Worm (Caenorhabditis elegans) whole organism, L4 larva: ENCODE results near the gene pgap-2.
A peak's percentile ranks its signal among the peaks of the same experiment; 100 is the strongest.

Experiments
- F37D6.2 ChIP-seq: sonication (generic microtip); optimal IDR thresholded peaks from 2 replicates; lab custom pipeline; 2016; ENCODE audit warnings: mild to moderate bottlenecking, missing genetic modification characterization, missing compliant biosample characterization
- F44E2.7 ChIP-seq: fragments of 200-800 bp; sonication (Bioruptor generic); IDR thresholded peaks from 2 replicates; pipeline ENCODE4 v2.1.2; 2022; ENCODE audit warnings: missing genetic modification characterization, missing compliant biosample characterization
- Y105C5A.15 ChIP-seq: fragments of 200-800 bp; sonication (Bioruptor generic); IDR thresholded peaks from 2 replicates; pipeline ENCODE4 v1.3.6; 2022; ENCODE audit warnings: missing genetic modification characterization, missing compliant biosample characterization
- Y75B8A.6 ChIP-seq: fragments of 200-800 bp; sonication (Bioruptor generic); IDR thresholded peaks from 2 replicates; pipeline ENCODE4 v1.3.6; 2022; ENCODE audit warnings: missing genetic modification reagents, missing genetic modification characterization, missing compliant biosample characterization
- ZK337.2 ChIP-seq: fragments of 200-800 bp; sonication (Bioruptor generic); IDR thresholded peaks from 2 replicates; pipeline ENCODE4 v1.3.6; 2022; ENCODE audit warnings: missing genetic modification reagents, missing genetic modification characterization, missing compliant biosample characterization
- ZK546.5 ChIP-seq, 2 experiments: sonication (generic microtip); optimal IDR thresholded peaks; 2 replicates each; lab custom pipeline; 2017; ENCODE audit warnings: missing biosample characterization in 2 of 2, missing genetic modification characterization in 2 of 2
- aha-1 ChIP-seq: fragments of 150-350 bp; peaks from one replicate; lab custom pipeline; 2014; ENCODE audit warnings: missing biosample characterization, missing genetic modification characterization
- arid-1 ChIP-seq: fragments of 200-800 bp; sonication (Bioruptor generic); conservative IDR thresholded peaks from 2 replicates; pipeline ENCODE4 v1.3.6; 2022; ENCODE audit warnings: missing genetic modification reagents, missing genetic modification characterization, missing compliant biosample characterization
- ceh-44 ChIP-seq: fragments of 200-800 bp; sonication (Bioruptor generic); IDR thresholded peaks from 2 replicates; pipeline ENCODE4 v1.3.6; 2022; ENCODE audit warnings: missing genetic modification reagents, missing genetic modification characterization, missing compliant biosample characterization
- ces-1 ChIP-seq: fragments of 150-350 bp; sonication (generic microtip); optimal IDR thresholded peaks from 4 replicates; lab custom pipeline; 2014; ENCODE audit warnings: missing biosample characterization, missing genetic modification reagents, missing genetic modification characterization
- ctbp-1 ChIP-seq: fragments of 200-800 bp; sonication (Bioruptor generic); IDR thresholded peaks from 2 replicates; pipeline ENCODE4 v1.3.6; 2022; ENCODE audit warnings: missing genetic modification reagents, missing genetic modification characterization, missing compliant biosample characterization
- daf-12 ChIP-seq: fragments of 150-350 bp; optimal IDR thresholded peaks from 2 replicates; lab custom pipeline; 2014; ENCODE audit warnings: missing biosample characterization, missing genetic modification reagents, missing genetic modification characterization
- daf-16 ChIP-seq, 3 experiments: sonication (generic microtip); optimal IDR thresholded peaks; 2 replicates each; lab custom pipeline; 2016 to 2017; ENCODE audit warnings: missing genetic modification characterization in 3 of 3, missing genetic modification reagents in 3 of 3, mild to moderate bottlenecking in 2 of 3, missing compliant biosample characterization in 2 of 3, missing biosample characterization in 1 of 3, moderate library complexity in 1 of 3
- daf-19 ChIP-seq: fragments of 200-800 bp; sonication (Bioruptor generic); conservative IDR thresholded peaks from 2 replicates; pipeline ENCODE4 v1.3.6; 2022; ENCODE audit warnings: missing genetic modification characterization, missing compliant biosample characterization
- dmd-6 ChIP-seq: fragments of 200-800 bp; sonication (Bioruptor generic); IDR thresholded peaks from 2 replicates; pipeline ENCODE4 v1.3.6; 2022; ENCODE audit warnings: missing genetic modification reagents, missing genetic modification characterization, missing compliant biosample characterization
- dmd-8 ChIP-seq: fragments of 200-800 bp; sonication (Bioruptor generic); IDR thresholded peaks from 2 replicates; pipeline ENCODE4 v1.3.6; 2022; ENCODE audit warnings: missing genetic modification characterization, missing compliant biosample characterization
- dpl-1 ChIP-seq: fragments of 150-350 bp; optimal IDR thresholded peaks from 2 replicates; lab custom pipeline; 2014; ENCODE audit warnings: missing biosample characterization, missing genetic modification reagents, missing genetic modification characterization
- egl-43 ChIP-seq: fragments of 200-800 bp; sonication (Bioruptor generic); IDR thresholded peaks from 2 replicates; pipeline ENCODE4 v1.3.6; 2022; ENCODE audit warnings: missing genetic modification reagents, missing genetic modification characterization, missing compliant biosample characterization
- fkh-10 ChIP-seq: fragments of 150-350 bp; optimal IDR thresholded peaks from 2 replicates; lab custom pipeline; 2014; ENCODE audit warnings: missing biosample characterization, missing genetic modification reagents, missing genetic modification characterization
- fos-1 ChIP-seq: fragments of 150-350 bp; optimal IDR thresholded peaks from 2 replicates; lab custom pipeline; 2014; ENCODE audit warnings: missing biosample characterization, missing genetic modification characterization
- hif-1 ChIP-seq, 2 experiments: sonication (generic microtip); optimal IDR thresholded peaks; 2 replicates each; lab custom pipeline; 2016 to 2017; ENCODE audit warnings: missing compliant biosample characterization in 2 of 2, missing genetic modification characterization in 2 of 2, missing genetic modification reagents in 2 of 2, missing genotype in 2 of 2, mild to moderate bottlenecking in 1 of 2
- hlh-11 ChIP-seq: fragments of 200-800 bp; sonication (Bioruptor generic); optimal IDR thresholded peaks from 2 replicates; lab custom pipeline; 2018; ENCODE audit warnings: mild to moderate bottlenecking, missing genetic modification characterization, missing compliant biosample characterization
- hmg-1.1 ChIP-seq: fragments of 200-800 bp; sonication (Bioruptor generic); IDR thresholded peaks from 2 replicates; pipeline ENCODE4 v1.3.6; 2022; ENCODE audit warnings: missing genetic modification reagents, missing genetic modification characterization, missing compliant biosample characterization
- lin-1 ChIP-seq: fragments of 200-800 bp; sonication (Bioruptor generic); IDR thresholded peaks from 2 replicates; pipeline ENCODE4 v1.3.6; 2022; ENCODE audit warnings: missing genetic modification reagents, missing genetic modification characterization, missing compliant biosample characterization
- lin-13 ChIP-seq: fragments of 150-350 bp; optimal IDR thresholded peaks from 2 replicates; lab custom pipeline; 2014; ENCODE audit warnings: missing biosample characterization, missing genetic modification reagents, missing genetic modification characterization
- lin-29 ChIP-seq: fragments of 200-800 bp; sonication (Bioruptor generic); IDR thresholded peaks from 2 replicates; pipeline ENCODE4 v1.3.6; 2022; ENCODE audit warnings: missing genetic modification reagents, missing genetic modification characterization, missing compliant biosample characterization
- lin-38 ChIP-seq: fragments of 200-800 bp; sonication (Bioruptor generic); IDR thresholded peaks from 2 replicates; pipeline ENCODE4 v1.3.6; 2022; ENCODE audit warnings: missing genetic modification reagents, missing genetic modification characterization, missing compliant biosample characterization
- lsy-2 ChIP-seq, 2 experiments: fragments of 150-350 bp in 1 of 2; sonication (generic microtip) in 1 of 2; optimal IDR thresholded peaks; 2 replicates each; lab custom pipeline; 2014 to 2017; ENCODE audit warnings: missing biosample characterization in 2 of 2, missing genetic modification characterization in 2 of 2
- madf-5 ChIP-seq, 2 experiments: fragments of 200-800 bp; sonication (Bioruptor generic); IDR thresholded peaks; 2 replicates each; pipeline ENCODE4 v1.3.6; 2022; ENCODE audit warnings: missing compliant biosample characterization in 2 of 2, missing genetic modification characterization in 2 of 2
- mdl-1 ChIP-seq, 2 experiments: fragments of 150-350 bp in 1 of 2; sonication (generic microtip) in 1 of 2; optimal IDR thresholded peaks; 2 replicates each; lab custom pipeline; 2014 to 2017; ENCODE audit warnings: missing biosample characterization in 2 of 2, missing genetic modification characterization in 2 of 2
- mep-1 ChIP-seq: fragments of 150-350 bp; sonication (generic microtip); optimal IDR thresholded peaks from 3 replicates; lab custom pipeline; 2014; ENCODE audit warnings: missing biosample characterization, missing genetic modification characterization
- mes-2 ChIP-seq: sonication (generic microtip); optimal IDR thresholded peaks from 2 replicates; lab custom pipeline; 2016; ENCODE audit warnings: missing genotype, mild to moderate bottlenecking, missing genetic modification characterization, missing compliant biosample characterization; ENCODE audit not compliant: poor library complexity, severe bottlenecking
- nhr-11 ChIP-seq: fragments of 150-350 bp; optimal IDR thresholded peaks from 2 replicates; lab custom pipeline; 2014; ENCODE audit warnings: missing biosample characterization, missing genetic modification characterization
- nhr-237 ChIP-seq: sonication (generic microtip); optimal IDR thresholded peaks from 2 replicates; lab custom pipeline; 2017; ENCODE audit warnings: missing biosample characterization, missing genetic modification characterization
- nhr-41 ChIP-seq: fragments of 200-800 bp; sonication (Bioruptor generic); IDR thresholded peaks from 2 replicates; pipeline ENCODE4 v1.3.6; 2022; ENCODE audit warnings: missing genetic modification reagents, missing genetic modification characterization, missing compliant biosample characterization
- nhr-42 ChIP-seq: fragments of 200-800 bp; sonication (Bioruptor generic); IDR thresholded peaks from 2 replicates; pipeline ENCODE4 v1.3.6; 2022; ENCODE audit warnings: missing genetic modification characterization, missing compliant biosample characterization
- nhr-6 ChIP-seq: fragments of 150-350 bp; optimal IDR thresholded peaks from 2 replicates; lab custom pipeline; 2014; ENCODE audit warnings: missing biosample characterization, missing genetic modification characterization
- nhr-76 ChIP-seq: fragments of 150-350 bp; optimal IDR thresholded peaks from 2 replicates; lab custom pipeline; 2014; ENCODE audit warnings: missing biosample characterization, missing genetic modification characterization
- pha-4 ChIP-seq, 2 experiments: fragments of 150-350 bp in 1 of 2; fragments of 200-800 bp in 1 of 2; sonication (Bioruptor generic) in 1 of 2; IDR thresholded peaks in 1 of 2; optimal IDR thresholded peaks in 1 of 2; 2 replicates each; pipeline versions ENCODE4 v1.3.6 to Lab custom; 2014 to 2022; ENCODE audit warnings: missing genetic modification characterization in 2 of 2, missing genetic modification reagents in 2 of 2, missing biosample characterization in 1 of 2, missing compliant biosample characterization in 1 of 2
- rbr-2 ChIP-seq: sonication (generic microtip); optimal IDR thresholded peaks from 2 replicates; lab custom pipeline; 2016; ENCODE audit warnings: missing genotype, missing genetic modification characterization, missing compliant biosample characterization
- set-16 ChIP-seq: fragments of 200-800 bp; sonication (Bioruptor generic); IDR thresholded peaks from 2 replicates; pipeline ENCODE4 v1.3.6; 2022; ENCODE audit warnings: missing genetic modification reagents, missing genetic modification characterization, missing compliant biosample characterization
- snpc-1.2 ChIP-seq: fragments of 200-800 bp; sonication (Bioruptor generic); IDR thresholded peaks from 2 replicates; pipeline ENCODE4 v1.3.6; 2022; ENCODE audit warnings: missing genetic modification reagents, missing genetic modification characterization, missing compliant biosample characterization
- spr-1 ChIP-seq: sonication (generic microtip); optimal IDR thresholded peaks from 2 replicates; lab custom pipeline; 2016; ENCODE audit warnings: mild to moderate bottlenecking, missing genetic modification characterization, missing compliant biosample characterization
- unc-62 ChIP-seq, 3 experiments: fragments of 150-350 bp in 1 of 3; sonication (generic microtip); optimal IDR thresholded peaks in 2 of 3; peaks in 1 of 3; 1 replicate in 1 of 3; 2 replicates in 2 of 3; lab custom pipeline; 2014 to 2017; ENCODE audit warnings: missing biosample characterization in 3 of 3, missing genetic modification characterization in 3 of 3, missing genetic modification reagents in 3 of 3, missing genotype in 1 of 3
- vab-7 ChIP-seq: fragments of 200-800 bp; sonication (Bioruptor generic); IDR thresholded peaks from 2 replicates; pipeline ENCODE4 v1.3.6; 2022; ENCODE audit warnings: missing genetic modification reagents, missing genetic modification characterization, missing compliant biosample characterization
- zfp-2 ChIP-seq: sonication (generic microtip); optimal IDR thresholded peaks from 2 replicates; lab custom pipeline; 2016; ENCODE audit warnings: mild to moderate bottlenecking, missing genetic modification characterization, missing compliant biosample characterization
- ztf-11 ChIP-seq: fragments of 150-350 bp; optimal IDR thresholded peaks from 2 replicates; lab custom pipeline; 2014; ENCODE audit warnings: missing biosample characterization, missing genetic modification characterization

Gene pgap-2

DNA sequence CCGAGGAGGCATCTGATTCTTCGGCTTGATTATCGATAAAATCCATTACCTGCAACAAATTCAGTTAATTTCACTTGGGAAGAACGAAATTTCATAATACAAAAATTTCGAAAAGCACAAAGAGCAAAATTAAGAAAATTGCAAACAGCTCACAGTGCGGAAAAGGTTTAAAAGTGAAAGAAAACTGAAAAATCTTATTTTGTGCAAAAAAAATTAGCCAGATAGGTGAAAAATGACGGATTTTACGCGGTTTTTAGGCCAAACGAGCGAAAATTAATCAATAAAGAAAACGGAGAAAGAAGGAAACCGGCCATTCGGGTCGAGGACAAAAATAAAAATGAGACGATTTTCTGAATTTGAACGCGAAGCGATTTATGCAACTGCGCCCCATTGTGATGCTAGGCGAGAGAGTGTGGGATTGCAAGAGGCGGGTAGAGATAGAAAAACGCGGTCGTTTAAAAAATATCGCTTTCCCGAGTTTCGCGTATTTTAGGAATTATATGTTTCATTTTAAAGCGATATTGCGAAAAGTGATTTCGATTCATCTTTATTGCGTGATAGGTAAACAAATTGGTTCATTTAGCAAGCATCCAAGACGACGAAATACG is 15.4 kb downstream of the pgap-2 start, which contains the start of gene emb-5 (continued):
- TF ChIP-seq F44E2.7 (GFP tag; lab: Robert Waterston, UW) (no peak), arid-1 (GFP tag; lab: Robert Waterston, UW) (no peak), dpl-1 (GFP tag; lab: Kevin White, UChicago) (peak; percentile 92), nhr-41 (no peak)
- TF ChIP-seq, all 104 proteins: peak for 9

DNA sequence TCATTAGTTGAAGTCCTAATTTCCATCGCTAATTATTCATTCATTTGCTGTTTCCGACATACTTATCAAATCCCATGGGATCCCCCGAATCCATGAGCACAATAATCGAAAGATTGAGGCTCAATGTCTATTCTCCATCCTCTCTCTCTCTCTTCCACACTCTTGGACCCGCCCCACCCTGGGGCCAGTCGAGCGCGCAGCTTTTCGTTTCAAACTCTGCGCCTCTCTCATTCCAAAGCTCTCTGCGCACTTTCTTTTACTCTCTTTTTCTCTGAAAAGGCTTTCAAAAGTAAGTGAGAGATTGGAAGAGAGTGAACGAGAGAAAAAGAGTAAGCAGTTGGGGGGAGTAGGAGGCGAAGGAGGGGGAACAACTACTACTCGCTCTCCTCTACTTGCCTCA is 16.4 kb downstream of the pgap-2 start, which contains the start of gene acy-1:
acy-1 (plus strand) TSS at position 346 of the 400 bp plus-strand sequence.
- peak; percentile 74 for TF ChIP-seq mep-1 (tag; lab: Kevin White, UChicago)
- TF ChIP-seq nhr-6 (tag; lab: Kevin White, UChicago) = no peak
- peak; percentile 70 for TF ChIP-seq ctbp-1 (GFP tag; lab: Robert Waterston, UW)
- TF ChIP-seq hmg-1.1 = peak; percentile 79
- no peak for TF ChIP-seq fos-1
- no peak for TF ChIP-seq lin-29 (GFP tag; lab: Robert Waterston, UW)
- peak; percentile 58 for TF ChIP-seq dpl-1 (GFP tag; lab: Kevin White, UChicago)
- peak in 1 of 2 experiments; percentile 30 for TF ChIP-seq unc-62 (GFP tag; optimal IDR thresholded peaks at IDR 0.05 in 1 of 2; lab: Kevin White, UChicago)
- no peak for TF ChIP-seq unc-62 (tag; optimal IDR thresholded peaks at IDR 0.05; lab: Kevin White, UChicago)
- no peak for TF ChIP-seq ZK337.2 (GFP tag; lab: Robert Waterston, UW)
- TF ChIP-seq dmd-6 (GFP tag; lab: Robert Waterston, UW) = peak; percentile 28; the same call in 1 of the 2 replicates
- no peak for TF ChIP-seq lin-1 (GFP tag; lab: Robert Waterston, UW)
- peak; percentile 66 to 84 for TF ChIP-seq lsy-2 (tag; optimal IDR thresholded peaks at IDR 0.05; lab: Kevin White, UChicago)
- TF ChIP-seq spr-1 = no peak
- TF ChIP-seq fkh-10 (GFP tag; lab: Kevin White, UChicago) = peak; percentile 83
- no peak for TF ChIP-seq ces-1 (GFP tag; lab: Kevin White, UChicago)
- TF ChIP-seq Y105C5A.15 (GFP tag; lab: Robert Waterston, UW) = no peak
- no peak for TF ChIP-seq daf-12 (tag; lab: Kevin White, UChicago)
- peak; percentile 95 for TF ChIP-seq aha-1 (tag; lab: Kevin White, UChicago)
- peak; percentile 60 for TF ChIP-seq hlh-11 (tag; lab: Kevin White, UChicago)
- no peak for TF ChIP-seq pha-4 (GFP tag; IDR thresholded peaks at IDR 0.05; lab: Robert Waterston, UW)
- peak; percentile 14 for TF ChIP-seq pha-4 (tag; optimal IDR thresholded peaks at IDR 0.05; lab: Kevin White, UChicago)
- TF ChIP-seq rbr-2 (tag; lab: Kevin White, UChicago) = peak; percentile 76
- TF ChIP-seq mdl-1 (tag; optimal IDR thresholded peaks at IDR 0.05; lab: Kevin White, UChicago) = peak in 1 of 2 experiments; percentile 30
- TF ChIP-seq Y75B8A.6 (GFP tag; lab: Robert Waterston, UW) = no peak
- TF ChIP-seq daf-16 (GFP tag; optimal IDR thresholded peaks at IDR 0.05; lab: Kevin White, UChicago) = peak in 1 of 2 experiments; percentile 14
- TF ChIP-seq daf-16 (tag; optimal IDR thresholded peaks at IDR 0.05; lab: Kevin White, UChicago) = no peak
- peak; percentile 79 for TF ChIP-seq nhr-11
- peak; percentile 19 for TF ChIP-seq lin-13
- TF ChIP-seq madf-5 (GFP tag; IDR thresholded peaks at IDR 0.05; lab: Robert Waterston, UW) = no peak
- TF ChIP-seq ZK546.5 (tag; optimal IDR thresholded peaks at IDR 0.05; lab: Kevin White, UChicago) = no peak
- TF ChIP-seq snpc-1.2 = no peak
- TF ChIP-seq ztf-11 (tag; lab: Kevin White, UChicago) = no peak
- TF ChIP-seq zfp-2 = no peak
- TF ChIP-seq set-16 = peak; percentile 61
- TF ChIP-seq nhr-76 (tag; lab: Kevin White, UChicago) = no peak
- 0 out of 2 replicates have a peak, but pooled peaks have one; percentile 34 for TF ChIP-seq egl-43
- no peak for TF ChIP-seq daf-19 (GFP tag; lab: Robert Waterston, UW)
- TF ChIP-seq vab-7 (GFP tag; lab: Robert Waterston, UW) = no peak
- TF ChIP-seq F37D6.2 (tag; lab: Kevin White, UChicago) = peak; percentile 42
- no peak for TF ChIP-seq nhr-42 (GFP tag; lab: Robert Waterston, UW)
- peak; percentile 65 for TF ChIP-seq lin-38 (GFP tag; lab: Robert Waterston, UW)
- peak in 1 of 2 experiments; percentile 10 for TF ChIP-seq hif-1 (tag; optimal IDR thresholded peaks at IDR 0.05; lab: Kevin White, UChicago)
- TF ChIP-seq nhr-237 (tag; lab: Kevin White, UChicago) = no peak
- TF ChIP-seq mes-2 = peak; percentile 45
- 0 out of 2 replicates have a peak, but pooled peaks have one; percentile 48 for TF ChIP-seq dmd-8 (GFP tag; lab: Robert Waterston, UW)
- TF ChIP-seq ceh-44 (GFP tag; lab: Robert Waterston, UW) = no peak
